Fruit fly (Drosophila melanogaster) whole organism: ENCODE measurements around the gene CG9360.

ENCODE experiments used
- CG8478 ChIP-seq: fragments of >200 bp; optimal IDR thresholded peaks from 2 replicates; lab custom pipeline; 2018; ENCODE audit warnings: inconsistent platforms
- Dll ChIP-seq: fragments of >200 bp; optimal IDR thresholded peaks from 2 replicates; lab custom pipeline; 2017
- EcR ChIP-seq, 2 experiments: fragments of >200 bp; optimal IDR thresholded peaks; 2 replicates each; lab custom pipeline; 2017; ENCODE audit warnings: missing biosample characterization in 2 of 2, missing genetic modification characterization in 2 of 2, missing genetic modification reagents in 2 of 2

DNA sequence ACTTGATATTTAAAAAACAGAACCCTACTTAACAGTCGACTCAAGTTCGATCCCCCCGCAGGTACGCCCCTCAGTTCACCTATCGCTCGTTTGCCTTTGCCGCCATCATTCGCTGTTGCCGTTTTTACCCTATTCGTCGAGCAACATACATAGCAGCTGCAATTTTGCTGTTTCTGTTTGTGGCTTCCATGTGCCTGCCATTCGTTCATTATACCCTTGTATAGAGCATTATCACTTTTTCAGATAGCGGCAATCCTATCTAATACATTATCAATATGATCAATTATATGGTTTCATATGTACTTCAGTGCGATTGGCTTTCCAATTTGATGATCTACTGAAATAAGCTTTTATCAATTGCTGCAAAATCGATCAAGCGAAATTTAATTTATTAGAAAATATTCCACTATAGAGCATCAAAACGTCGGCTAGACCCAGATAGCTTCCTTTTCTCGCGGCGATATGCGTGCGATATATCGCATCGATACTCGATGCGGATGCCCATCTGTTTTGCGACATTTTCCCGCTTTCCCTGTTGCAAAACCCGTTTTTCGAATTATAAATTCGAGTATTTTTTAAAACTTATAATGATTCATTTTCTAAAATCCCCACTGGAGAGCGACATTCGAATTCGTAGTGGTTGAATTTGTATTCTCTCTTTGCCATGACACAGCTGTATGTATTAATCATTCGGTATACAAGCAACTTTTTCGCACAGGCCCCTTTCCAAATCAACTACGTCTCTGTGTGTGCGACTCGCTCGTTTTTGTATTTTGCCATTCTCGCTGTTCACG lies 48.3 kb downstream of the CG9360 start:
- TF ChIP-seq Dll (lab: Kevin White, UChicago): no peak
- TF ChIP-seq CG8478 (lab: Kevin White, UChicago): no peak
- no peak for TF ChIP-seq EcR (GFP tag; optimal IDR thresholded peaks at IDR 0.05; lab: Kevin White, UChicago)
